Fruit fly (Drosophila melanogaster) whole organism, embryonic: ENCODE measurements around the gene CG9483.

ENCODE experiments used
- Abd-B ChIP-seq: fragments of 200-800 bp; sonication (Bioruptor generic); optimal IDR thresholded peaks from 2 replicates; lab custom pipeline; 2018; ENCODE audit warnings: missing biosample characterization, mild to moderate bottlenecking, missing genetic modification characterization, moderate library complexity
- BtbVII ChIP-seq: fragments of 200-800 bp; sonication (Bioruptor generic); optimal IDR thresholded peaks from 3 replicates; lab custom pipeline; 2017; ENCODE audit warnings: missing biosample characterization, mild to moderate bottlenecking, missing genetic modification characterization
- Bteb2 ChIP-seq: fragments of 200-800 bp; sonication (Bioruptor generic); optimal IDR thresholded peaks from 2 replicates; lab custom pipeline; 2016; ENCODE audit warnings: missing biosample characterization, missing genetic modification characterization
- CG10366 ChIP-seq: fragments of 200-800 bp; sonication (Bioruptor generic); IDR thresholded peaks from 2 replicates; pipeline ENCODE4 v1.3.6; 2022; ENCODE audit warnings: missing biosample characterization, missing genetic modification characterization
- CG11695 ChIP-seq: fragments of 200-800 bp; sonication (Bioruptor generic); IDR thresholded peaks from 3 replicates; pipeline ENCODE4 v1.3.6; 2022; ENCODE audit warnings: missing biosample characterization, missing genetic modification characterization
- CG12942 ChIP-seq: fragments of 200-800 bp; sonication (Bioruptor generic); optimal IDR thresholded peaks from 3 replicates; lab custom pipeline; 2016; ENCODE audit warnings: missing biosample characterization, missing genetic modification characterization
- CG15011 ChIP-seq: fragments of 200-800 bp; sonication (Bioruptor generic); optimal IDR thresholded peaks from 3 replicates; lab custom pipeline; 2018; ENCODE audit warnings: missing biosample characterization, mild to moderate bottlenecking, missing genetic modification characterization
- CG15073 ChIP-seq: fragments of 200-800 bp; sonication (Bioruptor generic); optimal IDR thresholded peaks from 2 replicates; lab custom pipeline; 2016; ENCODE audit warnings: missing biosample characterization, missing genetic modification characterization
- CG15479 ChIP-seq: fragments of 200-800 bp; sonication (Bioruptor generic); optimal IDR thresholded peaks from 3 replicates; lab custom pipeline; 2019; ENCODE audit warnings: missing biosample characterization, mild to moderate bottlenecking, missing genetic modification characterization, moderate library complexity
- CG18262 ChIP-seq: fragments of 200-800 bp; optimal IDR thresholded peaks from 3 replicates; lab custom pipeline; 2019; ENCODE audit warnings: missing biosample characterization, mild to moderate bottlenecking, missing genetic modification characterization, moderate library complexity
- CG1832 ChIP-seq: fragments of 200-800 bp; sonication (Bioruptor generic); optimal IDR thresholded peaks from 2 replicates; lab custom pipeline; 2017; ENCODE audit warnings: missing biosample characterization, mild to moderate bottlenecking, missing genetic modification characterization, inconsistent platforms
- CG31365 ChIP-seq: fragments of 200-800 bp; sonication (Bioruptor generic); optimal IDR thresholded peaks from 2 replicates; lab custom pipeline; 2018; ENCODE audit warnings: missing biosample characterization, mild to moderate bottlenecking, missing genetic modification characterization
- CG4854 ChIP-seq: fragments of 200-800 bp; sonication (Bioruptor generic); optimal IDR thresholded peaks from 2 replicates; lab custom pipeline; 2016; ENCODE audit warnings: missing biosample characterization, missing genetic modification characterization, inconsistent platforms
- CG8765 ChIP-seq: fragments of 200-800 bp; sonication (Bioruptor generic); IDR thresholded peaks from 2 replicates; pipeline ENCODE4 v1.3.6; 2022; ENCODE audit warnings: missing biosample characterization, missing genetic modification characterization
- CG9876 ChIP-seq: fragments of 200-800 bp; sonication (Bioruptor generic); optimal IDR thresholded peaks from 2 replicates; lab custom pipeline; 2016; ENCODE audit warnings: missing biosample characterization, missing genetic modification characterization
- CTCF ChIP-seq: fragments of 200-800 bp; sonication (Bioruptor generic); optimal IDR thresholded peaks from 2 replicates; lab custom pipeline; 2017; ENCODE audit warnings: missing biosample characterization, mild to moderate bottlenecking, missing genetic modification characterization, moderate library complexity
- Doc2 ChIP-seq: fragments of 200-800 bp; sonication (Bioruptor generic); IDR thresholded peaks from 2 replicates; pipeline ENCODE4 v1.3.6; 2022; ENCODE audit warnings: missing biosample characterization, missing genetic modification characterization
- Dref ChIP-seq: fragments of 200-800 bp; sonication (Bioruptor generic); IDR thresholded peaks from 2 replicates; pipeline ENCODE4 v1.3.6; 2022; ENCODE audit warnings: missing biosample characterization, missing genetic modification characterization
- E2f1 ChIP-seq: fragments of 200-800 bp; sonication (Bioruptor generic); IDR thresholded peaks from 2 replicates; pipeline ENCODE4 v1.3.6; 2022; ENCODE audit warnings: missing biosample characterization, missing genetic modification characterization
- GATAe ChIP-seq: fragments of 200-800 bp; sonication (Bioruptor generic); conservative IDR thresholded peaks from 2 replicates; pipeline ENCODE4 v1.3.6; 2022; ENCODE audit warnings: missing biosample characterization, missing genetic modification characterization
- Gsc ChIP-seq: fragments of 200-800 bp; sonication (Bioruptor generic); IDR thresholded peaks from 2 replicates; pipeline ENCODE4 v1.3.6; 2022; ENCODE audit warnings: missing biosample characterization, missing genetic modification characterization
- HLH3B ChIP-seq: fragments of 200-800 bp; sonication (Bioruptor generic); IDR thresholded peaks from 2 replicates; pipeline ENCODE4 v1.3.6; 2022; ENCODE audit warnings: missing biosample characterization, missing genetic modification characterization
- Hand ChIP-seq: fragments of 200-800 bp; sonication (Bioruptor generic); optimal IDR thresholded peaks from 2 replicates; lab custom pipeline; 2017; ENCODE audit warnings: mild to moderate bottlenecking, missing biosample characterization, missing genetic modification reagents, missing genetic modification characterization
- Hr51 ChIP-seq, 2 experiments: fragments of 200-800 bp; sonication (Bioruptor generic); optimal IDR thresholded peaks; 2 replicates in 1 of 2; 3 replicates in 1 of 2; lab custom pipeline; 2016 to 2018; ENCODE audit warnings: missing biosample characterization in 2 of 2, missing genetic modification characterization in 2 of 2, mild to moderate bottlenecking in 1 of 2, moderate library complexity in 1 of 2
- Neu2 ChIP-seq: fragments of 200-800 bp; sonication (Bioruptor generic); optimal IDR thresholded peaks from 3 replicates; lab custom pipeline; 2016; ENCODE audit warnings: missing biosample characterization, missing genetic modification characterization, borderline replicate concordance
- Ravus ChIP-seq: fragments of 200-800 bp; sonication (Bioruptor generic); IDR thresholded peaks from 2 replicates; pipeline ENCODE4 v1.3.6; 2022; ENCODE audit warnings: missing biosample characterization, missing genetic modification characterization
- Tbp ChIP-seq: fragments of >200 bp; optimal IDR thresholded peaks from 2 replicates; lab custom pipeline; 2018; ENCODE audit warnings: missing biosample characterization, missing genetic modification characterization
- ap ChIP-seq: fragments of 200-800 bp; sonication (Bioruptor generic); IDR thresholded peaks from 2 replicates; pipeline ENCODE4 v1.3.6; 2022; ENCODE audit warnings: missing biosample characterization, missing genetic modification characterization
- bbx ChIP-seq: fragments of 200-800 bp; sonication (Bioruptor generic); IDR thresholded peaks from 2 replicates; pipeline ENCODE4 v1.3.6; 2022; ENCODE audit warnings: missing biosample characterization, missing genetic modification characterization; ENCODE audit not compliant: partially characterized antibody
- bcd ChIP-seq: fragments of 200-800 bp; sonication (Bioruptor generic); optimal IDR thresholded peaks from 2 replicates; lab custom pipeline; 2017; ENCODE audit warnings: missing biosample characterization, mild to moderate bottlenecking, missing genetic modification characterization
- caup ChIP-seq: fragments of 200-800 bp; sonication (Bioruptor generic); optimal IDR thresholded peaks from 3 replicates; lab custom pipeline; 2017; ENCODE audit warnings: missing biosample characterization, mild to moderate bottlenecking, missing genetic modification characterization, moderate library complexity; ENCODE audit not compliant: severe bottlenecking
- dimm ChIP-seq: fragments of 200-800 bp; sonication (Bioruptor generic); IDR thresholded peaks from 2 replicates; pipeline ENCODE4 v1.3.6; 2022; ENCODE audit warnings: missing biosample characterization, missing genetic modification characterization
- dmrt99B ChIP-seq: fragments of 200-800 bp; sonication (Bioruptor generic); optimal IDR thresholded peaks from 2 replicates; lab custom pipeline; 2018; ENCODE audit warnings: missing biosample characterization, mild to moderate bottlenecking, missing genetic modification characterization, moderate library complexity
- en ChIP-seq: fragments of 200-800 bp; sonication (Bioruptor generic); optimal IDR thresholded peaks from 2 replicates; lab custom pipeline; 2016; ENCODE audit warnings: missing biosample characterization, missing genetic modification characterization
- ewg ChIP-seq: fragments of 200-800 bp; sonication (Bioruptor generic); optimal IDR thresholded peaks from 3 replicates; lab custom pipeline; 2017; ENCODE audit warnings: mild to moderate bottlenecking, missing biosample characterization, missing genetic modification reagents, missing genetic modification characterization
- gcm ChIP-seq: fragments of 200-800 bp; sonication (Bioruptor generic); optimal IDR thresholded peaks from 2 replicates; lab custom pipeline; 2019; ENCODE audit warnings: missing biosample characterization, mild to moderate bottlenecking, missing genetic modification characterization, moderate library complexity
- gem ChIP-seq: fragments of 200-800 bp; sonication (Bioruptor generic); optimal IDR thresholded peaks from 2 replicates; lab custom pipeline; 2019; ENCODE audit warnings: missing biosample characterization, mild to moderate bottlenecking, missing genetic modification characterization, moderate library complexity
- gt ChIP-seq: fragments of 200-800 bp; sonication (Bioruptor generic); IDR thresholded peaks from 2 replicates; pipeline ENCODE4 v1.3.6; 2022; ENCODE audit warnings: missing biosample characterization, missing genetic modification characterization
- hb ChIP-seq: fragments of 200-800 bp; sonication (Bioruptor generic); IDR thresholded peaks from 3 replicates; pipeline ENCODE4 v1.3.6; 2022; ENCODE audit warnings: missing biosample characterization, missing genetic modification characterization; ENCODE audit not compliant: partially characterized antibody
- hbn ChIP-seq: fragments of 200-800 bp; sonication (Bioruptor generic); IDR thresholded peaks from 2 replicates; pipeline ENCODE4 v1.3.6; 2022; ENCODE audit warnings: missing biosample characterization, missing genetic modification characterization; ENCODE audit not compliant: partially characterized antibody
- ken ChIP-seq: fragments of 200-800 bp; sonication (Bioruptor generic); IDR thresholded peaks from 3 replicates; pipeline ENCODE4 v1.3.6; 2022; ENCODE audit warnings: missing biosample characterization, missing genetic modification characterization
- mam ChIP-seq: fragments of 200-800 bp; sonication (Bioruptor generic); optimal IDR thresholded peaks from 3 replicates; lab custom pipeline; 2016; ENCODE audit warnings: missing biosample characterization, missing genetic modification characterization
- nerfin-2 ChIP-seq: fragments of 200-800 bp; sonication (Bioruptor generic); IDR thresholded peaks from 2 replicates; pipeline ENCODE4 v1.3.6; 2022; ENCODE audit warnings: missing biosample characterization, missing genetic modification characterization; ENCODE audit not compliant: partially characterized antibody
- nom ChIP-seq: fragments of 200-800 bp; sonication (Bioruptor generic); optimal IDR thresholded peaks from 2 replicates; lab custom pipeline; 2017; ENCODE audit warnings: missing biosample characterization, missing genetic modification characterization, mild to moderate bottlenecking, moderate library complexity, missing genetic modification reagents
- salm ChIP-seq: fragments of 200-800 bp; sonication (Bioruptor generic); optimal IDR thresholded peaks from 2 replicates; lab custom pipeline; 2018; ENCODE audit warnings: missing biosample characterization, mild to moderate bottlenecking, missing genetic modification characterization
- sisA ChIP-seq: fragments of 200-800 bp; sonication (Bioruptor generic); IDR thresholded peaks from 2 replicates; pipeline ENCODE4 v1.3.6; 2022; ENCODE audit warnings: missing biosample characterization, missing genetic modification characterization
- tll ChIP-seq, 2 experiments: fragments of 200-800 bp in 1 of 2; fragments of >200 bp in 1 of 2; sonication (Bioruptor generic) in 1 of 2; optimal IDR thresholded peaks; 2 replicates each; lab custom pipeline; 2017 to 2019; ENCODE audit warnings: missing biosample characterization in 2 of 2, missing genetic modification characterization in 2 of 2, mild to moderate bottlenecking in 1 of 2, moderate library complexity in 1 of 2
- tna ChIP-seq: fragments of 200-800 bp; sonication (Bioruptor generic); IDR thresholded peaks from 2 replicates; pipeline ENCODE4 v1.3.6; 2022; ENCODE audit warnings: missing biosample characterization, missing genetic modification characterization; ENCODE audit not compliant: partially characterized antibody
- toy ChIP-seq: fragments of 200-800 bp; sonication (Bioruptor generic); IDR thresholded peaks from 2 replicates; pipeline ENCODE4 v1.3.6; 2022; ENCODE audit warnings: missing biosample characterization, missing genetic modification characterization
- vnd ChIP-seq: fragments of 200-800 bp; sonication (Bioruptor generic); IDR thresholded peaks from 3 replicates; pipeline ENCODE4 v1.3.6; 2022; ENCODE audit warnings: missing biosample characterization, missing genetic modification characterization; ENCODE audit not compliant: partially characterized antibody
- yki ChIP-seq: fragments of >200 bp; optimal IDR thresholded peaks from 3 replicates; lab custom pipeline; 2018

Gene CG9483

dm6 chr2L:8860767-8861166 is 5.8 kb upstream of the CG9483 start (continued):
- TF ChIP-seq Hand (GFP tag; lab: Kevin White, UChicago) = no peak
- peak; percentile 72 for TF ChIP-seq sisA (GFP tag; lab: Robert Waterston, UW)
- peak; percentile 38 for TF ChIP-seq en (GFP tag; lab: Kevin White, UChicago)
- peak; percentile 41 for TF ChIP-seq caup (GFP tag; lab: Kevin White, UChicago)
- TF ChIP-seq E2f1 = peak; percentile 61; the same call in 1 of the 2 replicates
- TF ChIP-seq dimm (GFP tag; lab: Robert Waterston, UW) = no peak
- TF ChIP-seq nerfin-2 (GFP tag; lab: Robert Waterston, UW) = no peak
- TF ChIP-seq gt (GFP tag; lab: Robert Waterston, UW) = peak; percentile 54
- peak; percentile 49; the same call in 1 of the 2 replicates for TF ChIP-seq ap
- TF ChIP-seq CG11695 (GFP tag; lab: Robert Waterston, UW) = 0 out of 3 replicates have a peak, but pooled peaks have one; percentile 48
- peak; percentile 69 for TF ChIP-seq gcm (GFP tag; lab: Kevin White, UChicago)
- peak; percentile 53 for TF ChIP-seq BtbVII (GFP tag; lab: Kevin White, UChicago)
- no peak for TF ChIP-seq GATAe (GFP tag; lab: Robert Waterston, UW)
- peak; percentile 48 for TF ChIP-seq toy (GFP tag; lab: Robert Waterston, UW)
- TF ChIP-seq Hr51 (GFP tag; optimal IDR thresholded peaks at IDR 0.05; lab: Kevin White, UChicago) = peak in 1 of 2 experiments; percentile 53
- peak; percentile 1 for TF ChIP-seq CG31365 (tag; lab: Kevin White, UChicago)
- peak; percentile 66 for TF ChIP-seq bcd
- TF ChIP-seq Abd-B (GFP tag; lab: Kevin White, UChicago) = peak; percentile 56
- peak; percentile 29; the same call in 1 of the 3 replicates for TF ChIP-seq ken (GFP tag; lab: Robert Waterston, UW)
- TF ChIP-seq Tbp (GFP tag; lab: Kevin White, UChicago) = no peak
- TF ChIP-seq salm = no peak
- no peak; the same call in 1 of the 2 replicates for TF ChIP-seq CG8765
- peak; percentile 51 for TF ChIP-seq ewg (GFP tag; lab: Kevin White, UChicago)
- TF ChIP-seq hb (GFP tag; lab: Robert Waterston, UW) = no peak
- peak; percentile 85 for TF ChIP-seq CG18262 (tag; lab: Kevin White, UChicago)
- no peak for TF ChIP-seq CG15479 (GFP tag; lab: Kevin White, UChicago)
- no peak for TF ChIP-seq yki (lab: Kevin White, UChicago)
- peak; percentile 35 for TF ChIP-seq CG15011 (GFP tag; lab: Kevin White, UChicago)
- TF ChIP-seq tna = no peak
- TF ChIP-seq CTCF = peak; percentile 2
- peak; percentile 78 for TF ChIP-seq dmrt99B (tag; lab: Kevin White, UChicago)
- TF ChIP-seq mam (GFP tag; lab: Kevin White, UChicago) = peak; percentile 15
- peak; percentile 81 for TF ChIP-seq HLH3B
- TF ChIP-seq CG4854 (GFP tag; lab: Kevin White, UChicago) = no peak
- peak; percentile 27 for TF ChIP-seq CG12942
- no peak for TF ChIP-seq vnd (GFP tag; lab: Robert Waterston, UW)
- peak; percentile 74 for TF ChIP-seq gem (tag; lab: Kevin White, UChicago)
- no peak for TF ChIP-seq hbn
- TF ChIP-seq Bteb2 (GFP tag; lab: Kevin White, UChicago) = no peak
- TF ChIP-seq CG15073 = peak; percentile 7
- TF ChIP-seq CG1832 (GFP tag; lab: Kevin White, UChicago) = no peak
- TF ChIP-seq CG9876 = no peak
- no peak for TF ChIP-seq nom (GFP tag; lab: Kevin White, UChicago)
- no peak for TF ChIP-seq tll (GFP tag; optimal IDR thresholded peaks at IDR 0.05; lab: Kevin White, UChicago)
- no peak for TF ChIP-seq Doc2 (GFP tag; lab: Robert Waterston, UW)
- TF ChIP-seq Dref (GFP tag; lab: Robert Waterston, UW) = no peak
- TF ChIP-seq Ravus (GFP tag; lab: Robert Waterston, UW) = no peak; the same call in 1 of the 2 replicates
- TF ChIP-seq bbx (GFP tag; lab: Robert Waterston, UW) = no peak
- peak; percentile 63 for TF ChIP-seq CG10366
- TF ChIP-seq Gsc (GFP tag; lab: Robert Waterston, UW) = peak; percentile 63
- no peak for TF ChIP-seq Neu2 (GFP tag; lab: Kevin White, UChicago)
